Fruit fly (Drosophila melanogaster): Measurements from ENCODE around the gene esc.

DNA sequence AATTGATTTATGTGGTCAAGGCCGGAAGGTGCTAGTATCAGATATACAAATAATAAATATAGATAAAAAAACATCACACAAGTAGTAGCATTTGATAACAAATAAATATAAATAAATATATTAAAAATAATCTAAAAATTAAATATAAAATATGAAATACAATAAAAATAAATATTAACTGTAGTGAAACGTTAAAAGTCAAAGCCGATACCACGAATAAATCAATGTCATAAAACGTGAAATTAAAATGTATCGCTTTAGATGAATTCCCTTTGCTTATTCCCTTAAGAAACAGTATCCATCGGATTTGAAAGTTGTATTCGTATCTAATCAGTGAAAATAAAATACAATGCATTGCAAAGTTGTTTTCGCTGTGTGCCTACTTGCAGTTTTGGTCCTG lies 5.1 kb upstream of the esc start, which contains the start of gene CG45012:
- TF ChIP-seq CG10669 (GFP tag; optimal IDR thresholded peaks at IDR 0.05) (no peak), Eip78C (GFP tag) (no peak), CG6808 (GFP tag; optimal IDR thresholded peaks at IDR 0.05) (no peak), lz (GFP tag; optimal IDR thresholded peaks at IDR 0.05) (no peak), fd85E (GFP tag; optimal IDR thresholded peaks at IDR 0.05) (no peak), CG32006 (GFP tag; optimal IDR thresholded peaks at IDR 0.05) (no peak), CG31627 (GFP tag; optimal IDR thresholded peaks at IDR 0.05) (no peak), Sox14 (GFP tag; optimal IDR thresholded peaks at IDR 0.05) (no peak), CG6276 (GFP tag; optimal IDR thresholded peaks at IDR 0.05) (no peak), OdsH (GFP tag; optimal IDR thresholded peaks at IDR 0.05) (no peak), CG6854 (GFP tag; optimal IDR thresholded peaks at IDR 0.05) (no peak)
